Worm (Caenorhabditis elegans) whole organism, L4 larva: ENCODE results near the gene F38B7.2.

Experiments used
- F10B5.3 ChIP-seq: sonication (generic microtip); optimal IDR thresholded peaks from 2 replicates; lab custom pipeline; 2016; ENCODE audit warnings: mild to moderate bottlenecking, missing genetic modification characterization, missing compliant biosample characterization
- F44E2.7 ChIP-seq: fragments of 200-800 bp; sonication (Bioruptor generic); IDR thresholded peaks from 2 replicates; pipeline ENCODE4 v2.1.2; 2022; ENCODE audit warnings: missing genetic modification characterization, missing compliant biosample characterization
- Y105C5A.15 ChIP-seq: fragments of 200-800 bp; sonication (Bioruptor generic); IDR thresholded peaks from 2 replicates; pipeline ENCODE4 v1.3.6; 2022; ENCODE audit warnings: missing genetic modification characterization, missing compliant biosample characterization
- ZK337.2 ChIP-seq: fragments of 200-800 bp; sonication (Bioruptor generic); IDR thresholded peaks from 2 replicates; pipeline ENCODE4 v1.3.6; 2022; ENCODE audit warnings: missing genetic modification reagents, missing genetic modification characterization, missing compliant biosample characterization
- aha-1 ChIP-seq: fragments of 150-350 bp; peaks from one replicate; lab custom pipeline; 2014; ENCODE audit warnings: missing biosample characterization, missing genetic modification characterization
- aly-2 ChIP-seq: sonication (generic microtip); optimal IDR thresholded peaks from 2 replicates; lab custom pipeline; 2018; ENCODE audit warnings: missing biosample characterization, missing genetic modification characterization
- ama-1 ChIP-seq: fragments of 150-350 bp; optimal IDR thresholded peaks from 2 replicates; lab custom pipeline; 2014; ENCODE audit warnings: inconsistent platforms, mixed read lengths
- ceh-62 ChIP-seq: sonication (generic microtip); optimal IDR thresholded peaks from 2 replicates; lab custom pipeline; 2017; ENCODE audit warnings: missing biosample characterization, missing genetic modification characterization
- ceh-82 ChIP-seq: sonication (generic microtip); optimal IDR thresholded peaks from 2 replicates; lab custom pipeline; 2017; ENCODE audit warnings: missing biosample characterization, missing genetic modification characterization
- dpl-1 ChIP-seq: fragments of 150-350 bp; optimal IDR thresholded peaks from 2 replicates; lab custom pipeline; 2014; ENCODE audit warnings: missing biosample characterization, missing genetic modification reagents, missing genetic modification characterization
- hlh-30 ChIP-seq: sonication (generic microtip); optimal IDR thresholded peaks from 2 replicates; lab custom pipeline; 2017; ENCODE audit warnings: antibody characterized with exemption, mild to moderate bottlenecking, missing genetic modification characterization, missing compliant biosample characterization; ENCODE audit not compliant: insufficient read depth
- pha-4 ChIP-seq, 2 experiments: fragments of 150-350 bp in 1 of 2; fragments of 200-800 bp in 1 of 2; sonication (Bioruptor generic) in 1 of 2; IDR thresholded peaks in 1 of 2; optimal IDR thresholded peaks in 1 of 2; 2 replicates each; pipeline versions ENCODE4 v1.3.6 to Lab custom; 2014 to 2022; ENCODE audit warnings: missing genetic modification characterization in 2 of 2, missing genetic modification reagents in 2 of 2, missing biosample characterization in 1 of 2, missing compliant biosample characterization in 1 of 2
- skn-1 ChIP-seq: fragments of 150-350 bp; optimal IDR thresholded peaks from 2 replicates; lab custom pipeline; 2014; ENCODE audit warnings: missing biosample characterization, missing genetic modification characterization
- unc-62 ChIP-seq, 3 experiments: fragments of 150-350 bp in 1 of 3; sonication (generic microtip); optimal IDR thresholded peaks in 2 of 3; peaks in 1 of 3; 1 replicate in 1 of 3; 2 replicates in 2 of 3; lab custom pipeline; 2014 to 2017; ENCODE audit warnings: missing biosample characterization in 3 of 3, missing genetic modification characterization in 3 of 3, missing genetic modification reagents in 3 of 3, missing genotype in 1 of 3

- TF ChIP-seq ceh-82 = no peak
- TF ChIP-seq Y105C5A.15 (GFP tag; lab: Robert Waterston, UW) = no peak
- no peak for TF ChIP-seq ceh-62
- TF ChIP-seq aha-1 (tag; lab: Kevin White, UChicago) = no peak
- TF ChIP-seq F44E2.7 (GFP tag; lab: Robert Waterston, UW) = no peak
- TF ChIP-seq unc-62 (GFP tag; optimal IDR thresholded peaks at IDR 0.05 in 1 of 2; lab: Kevin White, UChicago) = no peak
- TF ChIP-seq unc-62 (tag; optimal IDR thresholded peaks at IDR 0.05; lab: Kevin White, UChicago) = no peak
- no peak for TF ChIP-seq pha-4 (GFP tag; IDR thresholded peaks at IDR 0.05; lab: Robert Waterston, UW)
- TF ChIP-seq pha-4 (tag; optimal IDR thresholded peaks at IDR 0.05; lab: Kevin White, UChicago) = no peak
- TF ChIP-seq F10B5.3 (tag; lab: Kevin White, UChicago) = no peak
- TF ChIP-seq aly-2 (tag; lab: Kevin White, UChicago) = no peak
- TF ChIP-seq skn-1 (tag; lab: Kevin White, UChicago) = no peak
- no peak for TF ChIP-seq ama-1 (lab: Kevin White, UChicago)
- no peak for TF ChIP-seq dpl-1
- no peak for TF ChIP-seq hlh-30 (tag; lab: Kevin White, UChicago)
- TF ChIP-seq ZK337.2 (GFP tag; lab: Robert Waterston, UW) = no peak
Observed at ce11 chrV:11500980-11501379, 42.8 kb upstream of the F38B7.2 start.
